Fruit fly (Drosophila melanogaster) whole organism, embryonic: ENCODE measurements around the gene RpS3.

Experiments
- Aef1 ChIP-seq: fragments of 200-800 bp; sonication (Bioruptor generic); IDR thresholded peaks from 3 replicates; pipeline ENCODE4 v1.3.6; 2022; ENCODE audit warnings: missing biosample characterization, missing genetic modification characterization
- CG10366 ChIP-seq: fragments of 200-800 bp; sonication (Bioruptor generic); IDR thresholded peaks from 2 replicates; pipeline ENCODE4 v1.3.6; 2022; ENCODE audit warnings: missing biosample characterization, missing genetic modification characterization
- CG10431 ChIP-seq: fragments of 200-800 bp; sonication (Bioruptor generic); optimal IDR thresholded peaks from 3 replicates; lab custom pipeline; 2018; ENCODE audit warnings: missing biosample characterization, mild to moderate bottlenecking, missing genetic modification characterization
- CG12391 ChIP-seq: fragments of 200-800 bp; sonication (Bioruptor generic); optimal IDR thresholded peaks from 3 replicates; lab custom pipeline; 2018; ENCODE audit warnings: missing biosample characterization, mild to moderate bottlenecking, missing genetic modification characterization, moderate library complexity
- CG14667 ChIP-seq: fragments of 200-800 bp; sonication (Bioruptor generic); IDR thresholded peaks from 2 replicates; pipeline ENCODE4 v1.3.6; 2022; ENCODE audit warnings: missing biosample characterization, missing genetic modification characterization
- CG1602 ChIP-seq: fragments of 200-800 bp; sonication (Bioruptor generic); optimal IDR thresholded peaks from 3 replicates; lab custom pipeline; 2016; ENCODE audit warnings: missing biosample characterization, missing genetic modification characterization
- CG16779 ChIP-seq: fragments of 200-800 bp; sonication (Bioruptor generic); IDR thresholded peaks from 2 replicates; pipeline ENCODE4 v1.3.6; 2022; ENCODE audit warnings: missing biosample characterization, missing genetic modification characterization
- CG16863 ChIP-seq: fragments of 200-800 bp; sonication (Bioruptor generic); optimal IDR thresholded peaks from 3 replicates; lab custom pipeline; 2016; ENCODE audit warnings: missing biosample characterization, missing genetic modification characterization
- CG17359 ChIP-seq: fragments of 200-800 bp; sonication (Bioruptor generic); optimal IDR thresholded peaks from 3 replicates; lab custom pipeline; 2018; ENCODE audit warnings: missing biosample characterization, mild to moderate bottlenecking, missing genetic modification characterization, moderate library complexity
- CG18262 ChIP-seq: fragments of 200-800 bp; optimal IDR thresholded peaks from 3 replicates; lab custom pipeline; 2019; ENCODE audit warnings: missing biosample characterization, mild to moderate bottlenecking, missing genetic modification characterization, moderate library complexity
- CG32772 ChIP-seq: fragments of 200-800 bp; sonication (Bioruptor generic); IDR thresholded peaks from 2 replicates; pipeline ENCODE4 v1.3.6; 2022; ENCODE audit warnings: missing biosample characterization, missing genetic modification characterization
- CG4730 ChIP-seq: fragments of 200-800 bp; sonication (Bioruptor generic); IDR thresholded peaks from 2 replicates; pipeline ENCODE4 v1.3.6; 2022; ENCODE audit warnings: missing biosample characterization, missing genetic modification characterization
- CG5245 ChIP-seq: fragments of 200-800 bp; sonication (Bioruptor generic); optimal IDR thresholded peaks from 3 replicates; lab custom pipeline; 2016; ENCODE audit warnings: missing biosample characterization, missing genetic modification characterization
- CG6689 ChIP-seq: fragments of 200-800 bp; sonication (Bioruptor generic); IDR thresholded peaks from 2 replicates; pipeline ENCODE4 v1.3.6; 2022; ENCODE audit warnings: missing biosample characterization, missing genetic modification characterization
- CG7556 ChIP-seq: fragments of 200-800 bp; sonication (Bioruptor generic); optimal IDR thresholded peaks from 2 replicates; lab custom pipeline; 2017; ENCODE audit warnings: missing biosample characterization, mild to moderate bottlenecking, missing genetic modification characterization
- CG7786 ChIP-seq: fragments of 200-800 bp; sonication (Bioruptor generic); optimal IDR thresholded peaks from 2 replicates; lab custom pipeline; 2016; ENCODE audit warnings: missing biosample characterization, missing genetic modification characterization
- CG8359 ChIP-seq: fragments of 200-800 bp; sonication (Bioruptor generic); optimal IDR thresholded peaks from 2 replicates; lab custom pipeline; 2017; ENCODE audit warnings: missing biosample characterization, mild to moderate bottlenecking, missing genetic modification characterization, borderline replicate concordance
- CG8478 ChIP-seq: fragments of >200 bp; optimal IDR thresholded peaks from 2 replicates; lab custom pipeline; 2018
- CTCF ChIP-seq: fragments of 200-800 bp; sonication (Bioruptor generic); optimal IDR thresholded peaks from 2 replicates; lab custom pipeline; 2017; ENCODE audit warnings: missing biosample characterization, mild to moderate bottlenecking, missing genetic modification characterization, moderate library complexity
- Ets65A ChIP-seq: fragments of 200-800 bp; sonication (Bioruptor generic); peaks from one replicate; lab custom pipeline; 2016; ENCODE audit warnings: missing biosample characterization, missing genetic modification characterization
- GATAe ChIP-seq: fragments of 200-800 bp; sonication (Bioruptor generic); conservative IDR thresholded peaks from 2 replicates; pipeline ENCODE4 v1.3.6; 2022; ENCODE audit warnings: missing biosample characterization, missing genetic modification characterization
- H2.0 ChIP-seq: fragments of 200-800 bp; sonication (Bioruptor generic); IDR thresholded peaks from 2 replicates; pipeline ENCODE4 v1.3.6; 2022; ENCODE audit warnings: missing biosample characterization, missing genetic modification characterization
- Hsf ChIP-seq: fragments of 200-800 bp; sonication (Bioruptor generic); optimal IDR thresholded peaks from 3 replicates; lab custom pipeline; 2016; ENCODE audit warnings: missing biosample characterization, missing genetic modification characterization
- Jarid2 ChIP-seq: fragments of 200-800 bp; sonication (Bioruptor generic); optimal IDR thresholded peaks from 3 replicates; lab custom pipeline; 2017; ENCODE audit warnings: mild to moderate bottlenecking, missing biosample characterization, missing genetic modification reagents, missing genetic modification characterization
- Kr ChIP-seq: fragments of 200-800 bp; sonication (Bioruptor generic); optimal IDR thresholded peaks from 2 replicates; lab custom pipeline; 2017; ENCODE audit warnings: missing biosample characterization, mild to moderate bottlenecking, missing genetic modification characterization
- Med ChIP-seq: fragments of 200-800 bp; sonication (Bioruptor generic); peaks from one replicate; lab custom pipeline; 2016; ENCODE audit warnings: missing biosample characterization, missing genetic modification characterization, mild to moderate bottlenecking, inconsistent platforms, moderate library complexity
- Oli ChIP-seq: fragments of 200-800 bp; sonication (Bioruptor generic); optimal IDR thresholded peaks from 2 replicates; lab custom pipeline; 2018; ENCODE audit warnings: missing biosample characterization, mild to moderate bottlenecking, missing genetic modification characterization, moderate library complexity
- Scr ChIP-seq: fragments of 200-800 bp; sonication (Bioruptor generic); IDR thresholded peaks from 2 replicates; pipeline ENCODE4 v1.3.6; 2022; ENCODE audit warnings: missing biosample characterization, missing genetic modification characterization; ENCODE audit not compliant: partially characterized antibody
- Sox102F ChIP-seq: fragments of 200-800 bp; sonication (Bioruptor generic); optimal IDR thresholded peaks from 2 replicates; lab custom pipeline; 2018; ENCODE audit warnings: missing biosample characterization, mild to moderate bottlenecking, missing genetic modification characterization, moderate library complexity
- Ssrp ChIP-seq: fragments of 200-800 bp; sonication (Bioruptor generic); optimal IDR thresholded peaks from 2 replicates; lab custom pipeline; 2018; ENCODE audit warnings: missing biosample characterization, mild to moderate bottlenecking, missing genetic modification characterization, moderate library complexity
- chif ChIP-seq, 2 experiments: fragments of 200-800 bp; sonication (Bioruptor generic); optimal IDR thresholded peaks; 3 replicates each; lab custom pipeline; 2016; ENCODE audit warnings: missing biosample characterization in 2 of 2, missing genetic modification characterization in 2 of 2
- chm ChIP-seq: fragments of 200-800 bp; sonication (Bioruptor generic); IDR thresholded peaks from 2 replicates; pipeline ENCODE4 v1.3.6; 2022; ENCODE audit warnings: missing biosample characterization, missing genetic modification characterization
- chn ChIP-seq: fragments of 200-800 bp; sonication (Bioruptor generic); optimal IDR thresholded peaks from 2 replicates; lab custom pipeline; 2016; ENCODE audit warnings: missing biosample characterization, missing genetic modification characterization
- dati ChIP-seq: fragments of 200-800 bp; sonication (Bioruptor generic); IDR thresholded peaks from 2 replicates; pipeline ENCODE4 v1.3.6; 2022; ENCODE audit warnings: missing biosample characterization, missing genetic modification characterization
- dysf ChIP-seq: fragments of 200-800 bp; sonication (Bioruptor generic); IDR thresholded peaks from 3 replicates; pipeline ENCODE4 v1.3.6; 2022; ENCODE audit warnings: missing biosample characterization, missing genetic modification characterization
- exex ChIP-seq: fragments of 200-800 bp; sonication (Bioruptor generic); optimal IDR thresholded peaks from 4 replicates; lab custom pipeline; 2018; ENCODE audit warnings: missing biosample characterization, mild to moderate bottlenecking, missing genetic modification characterization, moderate library complexity
- gfzf ChIP-seq: fragments of 200-800 bp; sonication (Bioruptor generic); optimal IDR thresholded peaks from 2 replicates; lab custom pipeline; 2016; ENCODE audit warnings: missing biosample characterization, mild to moderate bottlenecking, missing genetic modification characterization, moderate library complexity
- lilli ChIP-seq: fragments of 200-800 bp; sonication (Bioruptor generic); optimal IDR thresholded peaks from 3 replicates; lab custom pipeline; 2016; ENCODE audit warnings: missing biosample characterization, missing genetic modification characterization
- lmd ChIP-seq: fragments of 200-800 bp; sonication (Bioruptor generic); IDR thresholded peaks from 2 replicates; pipeline ENCODE4 v1.3.6; 2022; ENCODE audit warnings: missing biosample characterization, missing genetic modification characterization
- lola ChIP-seq, 3 experiments: fragments of >200 bp in 2 of 3; fragments of 200-800 bp in 1 of 3; sonication (Bioruptor generic) in 1 of 3; optimal IDR thresholded peaks; 2 replicates each; lab custom pipeline; 2017 to 2019; ENCODE audit warnings: missing biosample characterization in 3 of 3, missing genetic modification characterization in 3 of 3, mild to moderate bottlenecking in 1 of 3, moderate library complexity in 1 of 3
- luna ChIP-seq: fragments of 200-800 bp; sonication (Bioruptor generic); optimal IDR thresholded peaks from 2 replicates; lab custom pipeline; 2016; ENCODE audit warnings: missing biosample characterization, missing genetic modification characterization
- mirr ChIP-seq: fragments of 200-800 bp; sonication (Bioruptor generic); optimal IDR thresholded peaks from 3 replicates; lab custom pipeline; 2018; ENCODE audit warnings: missing biosample characterization, mild to moderate bottlenecking, missing genetic modification characterization
- pan ChIP-seq, 4 experiments: fragments of >200 bp in 3 of 4; fragments of 200-800 bp in 1 of 4; sonication (Bioruptor generic) in 1 of 4; optimal IDR thresholded peaks in 3 of 4; IDR thresholded peaks in 1 of 4; 2 replicates each; pipeline versions ENCODE4 v1.3.6 to Lab custom; 2017 to 2022; ENCODE audit warnings: missing biosample characterization in 2 of 4, missing genetic modification characterization in 2 of 4, mixed read lengths in 1 of 4
- prd ChIP-seq, 3 experiments: fragments of >200 bp in 2 of 3; fragments of 200-800 bp in 1 of 3; sonication (Bioruptor generic) in 1 of 3; optimal IDR thresholded peaks in 2 of 3; IDR thresholded peaks in 1 of 3; 2 replicates in 2 of 3; 3 replicates in 1 of 3; pipeline versions ENCODE4 v1.3.6 to Lab custom; 2017 to 2022; ENCODE audit warnings: missing biosample characterization in 1 of 3, missing genetic modification characterization in 1 of 3
- pzg ChIP-seq: fragments of 200-800 bp; sonication (Bioruptor generic); optimal IDR thresholded peaks from 3 replicates; lab custom pipeline; 2018; ENCODE audit warnings: missing biosample characterization, mild to moderate bottlenecking, missing genetic modification characterization, moderate library complexity
- row ChIP-seq: fragments of 200-800 bp; sonication (Bioruptor generic); IDR thresholded peaks from 3 replicates; pipeline ENCODE4 v1.3.6; 2022; ENCODE audit warnings: missing biosample characterization, missing genetic modification characterization
- sc ChIP-seq, 3 experiments: fragments of >200 bp in 2 of 3; fragments of 200-800 bp in 1 of 3; sonication (Bioruptor generic) in 1 of 3; optimal IDR thresholded peaks; 2 replicates in 2 of 3; 3 replicates in 1 of 3; lab custom pipeline; 2017; ENCODE audit warnings: mild to moderate bottlenecking in 1 of 3, missing biosample characterization in 1 of 3, missing genetic modification characterization in 1 of 3, missing genetic modification reagents in 1 of 3
- ttk ChIP-seq: fragments of 200-800 bp; sonication (Bioruptor generic); IDR thresholded peaks from 2 replicates; pipeline ENCODE4 v2.1.2; 2022; ENCODE audit warnings: missing biosample characterization, missing genetic modification characterization
- zfh1 ChIP-seq: fragments of 200-800 bp; sonication (Bioruptor generic); IDR thresholded peaks from 3 replicates; pipeline ENCODE4 v1.3.6; 2022; ENCODE audit warnings: missing biosample characterization, missing genetic modification characterization
- zfh2 ChIP-seq: fragments of 200-800 bp; sonication (Bioruptor generic); optimal IDR thresholded peaks from 2 replicates; lab custom pipeline; 2016; ENCODE audit warnings: missing biosample characterization, missing genetic modification characterization

The RpS3 gene

DNA sequence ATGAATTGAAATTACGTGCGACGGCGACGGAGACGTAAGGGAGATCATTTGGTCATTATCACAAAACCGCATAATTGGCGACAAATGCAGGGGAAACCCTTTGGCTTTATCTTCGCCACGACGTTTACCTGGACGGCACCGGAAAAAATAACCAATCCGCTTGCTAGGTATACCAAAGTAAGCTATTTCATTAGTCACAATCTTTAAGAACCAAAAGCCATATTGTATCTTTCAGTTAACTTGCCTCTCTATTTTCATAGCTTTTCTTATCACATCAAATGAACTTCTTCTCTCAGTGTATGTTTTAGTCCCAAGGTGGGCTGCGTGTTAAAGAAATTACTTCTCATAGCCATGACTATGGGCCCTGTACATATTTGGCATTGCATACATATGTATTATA is 43.0 kb upstream of the RpS3 start (continued):
- TF ChIP-seq pan (optimal IDR thresholded peaks at IDR 0.05; lab: Kevin White, UChicago), result no peak
- TF ChIP-seq pan (GFP tag; optimal IDR thresholded peaks at IDR 0.05 in 1 of 2, IDR thresholded peaks at IDR 0.05 in 1 of 2), result peak in 1 of 2 experiments; percentile 41
- TF ChIP-seq CG16863 (GFP tag; lab: Kevin White, UChicago), result peak; percentile 21
- TF ChIP-seq chm (GFP tag; lab: Robert Waterston, UW), result no peak
- TF ChIP-seq CG18262 (tag; lab: Kevin White, UChicago), result peak; percentile 21
- no peak for TF ChIP-seq mirr (GFP tag; lab: Kevin White, UChicago)
- TF ChIP-seq Aef1 (GFP tag; lab: Robert Waterston, UW), result no peak
- no peak for TF ChIP-seq CTCF (GFP tag; lab: Kevin White, UChicago)
- peak; percentile 61 for TF ChIP-seq row
- TF ChIP-seq CG7786 (GFP tag; lab: Kevin White, UChicago), result peak; percentile 11
- TF ChIP-seq Kr (GFP tag; lab: Kevin White, UChicago), result no peak
- TF ChIP-seq CG8478 (lab: Kevin White, UChicago), result no peak
- TF ChIP-seq CG8359, result peak; percentile 3
- TF ChIP-seq GATAe (GFP tag; lab: Robert Waterston, UW), result no peak
- TF ChIP-seq ttk (GFP tag; lab: Robert Waterston, UW), result no peak
- no peak for TF ChIP-seq pzg (GFP tag; lab: Kevin White, UChicago)
- TF ChIP-seq chn (GFP tag; lab: Kevin White, UChicago), result peak; percentile 4
- peak; percentile 25 for TF ChIP-seq Oli
- peak; percentile 22 for TF ChIP-seq Ssrp (tag; lab: Kevin White, UChicago)
- no peak for TF ChIP-seq CG16779 (GFP tag; lab: Robert Waterston, UW)
- TF ChIP-seq lilli, result peak; percentile 22
- TF ChIP-seq CG1602, result peak; percentile 4
- TF ChIP-seq CG5245 (GFP tag; lab: Kevin White, UChicago), result no peak
- TF ChIP-seq CG14667 (GFP tag; lab: Robert Waterston, UW), result 0 out of 2 replicates have a peak, but pooled peaks have one; percentile 9
- TF ChIP-seq dysf, result peak; percentile 46; the same call in 1 of the 3 replicates
- no peak for TF ChIP-seq CG4730
- TF ChIP-seq H2.0 (GFP tag; lab: Robert Waterston, UW), result peak; percentile 68
- no peak for TF ChIP-seq luna
- TF ChIP-seq Scr (GFP tag; lab: Robert Waterston, UW), result no peak
- TF ChIP-seq Jarid2 (GFP tag; lab: Kevin White, UChicago), result peak; percentile 22
- peak; percentile 67 for TF ChIP-seq Med (GFP tag; lab: Kevin White, UChicago)
- TF ChIP-seq CG12391 (tag; lab: Kevin White, UChicago), result peak; percentile 31
- TF ChIP-seq lmd (GFP tag; lab: Robert Waterston, UW), result 0 out of 2 replicates have a peak, but pooled peaks have one; percentile 16
- no peak for TF ChIP-seq zfh2 (GFP tag; lab: Kevin White, UChicago)
- TF ChIP-seq zfh1 (GFP tag; lab: Robert Waterston, UW), result peak; percentile 41; the same call in 1 of the 3 replicates
- TF ChIP-seq CG10366 (GFP tag; lab: Robert Waterston, UW), result peak; percentile 37; the same call in 1 of the 2 replicates
- 0 out of 2 replicates have a peak, but pooled peaks have one; percentile 28 for TF ChIP-seq CG32772 (GFP tag; lab: Robert Waterston, UW)
- TF ChIP-seq CG17359 (tag; lab: Kevin White, UChicago), result peak; percentile 10
- peak; percentile 31; the same call in 1 of the 2 replicates for TF ChIP-seq CG6689 (GFP tag; lab: Robert Waterston, UW)
- TF ChIP-seq lola (GFP tag; optimal IDR thresholded peaks at IDR 0.05; lab: Kevin White, UChicago), result peak in 1 of 3 experiments; percentile 31
- no peak for TF ChIP-seq sc (optimal IDR thresholded peaks at IDR 0.05; lab: Kevin White, UChicago)
- no peak for TF ChIP-seq sc (GFP tag; optimal IDR thresholded peaks at IDR 0.05; lab: Kevin White, UChicago)
- TF ChIP-seq CG10431, result no peak
- TF ChIP-seq chif (GFP tag; optimal IDR thresholded peaks at IDR 0.05; lab: Kevin White, UChicago), result peak; percentile 20 to 27
- no peak for TF ChIP-seq prd (optimal IDR thresholded peaks at IDR 0.05; lab: Kevin White, UChicago)
- TF ChIP-seq prd (GFP tag; IDR thresholded peaks at IDR 0.05; lab: Robert Waterston, UW), result peak; percentile 50; the same call in 1 of the 3 replicates
- TF ChIP-seq gfzf (GFP tag; lab: Kevin White, UChicago), result no peak
- peak; percentile 20 for TF ChIP-seq exex (tag; lab: Kevin White, UChicago)
- TF ChIP-seq Ets65A (GFP tag; lab: Kevin White, UChicago), result peak; percentile 7
- peak; percentile 2 for TF ChIP-seq CG7556 (GFP tag; lab: Kevin White, UChicago)
- TF ChIP-seq Hsf (GFP tag; lab: Kevin White, UChicago), result peak; percentile 14
- TF ChIP-seq dati, result no peak
- peak; percentile 15 for TF ChIP-seq Sox102F (GFP tag; lab: Kevin White, UChicago)
